Fruit fly (Drosophila melanogaster) whole organism, embryonic: ENCODE results near the gene Mdh1.
A peak's percentile ranks its signal among the peaks of the same experiment; 100 is the strongest.

ENCODE experiments used
- ATbp ChIP-seq: fragments of 200-800 bp; sonication (Bioruptor generic); optimal IDR thresholded peaks from 2 replicates; lab custom pipeline; 2017; ENCODE audit warnings: missing biosample characterization, mild to moderate bottlenecking, missing genetic modification characterization, missing genetic modification reagents
- Atf6 ChIP-seq: fragments of 200-800 bp; sonication (Bioruptor generic); IDR thresholded peaks from 2 replicates; pipeline ENCODE4 v1.3.6; 2022; ENCODE audit warnings: missing biosample characterization, missing genetic modification characterization
- BEAF-32 ChIP-seq: fragments of 200-800 bp; sonication (Bioruptor generic); optimal IDR thresholded peaks from 3 replicates; lab custom pipeline; 2017; ENCODE audit warnings: missing biosample characterization, missing genetic modification characterization, mild to moderate bottlenecking, moderate library complexity, missing genetic modification reagents
- CG10366 ChIP-seq: fragments of 200-800 bp; sonication (Bioruptor generic); IDR thresholded peaks from 2 replicates; pipeline ENCODE4 v1.3.6; 2022; ENCODE audit warnings: missing biosample characterization, missing genetic modification characterization
- CG10959 ChIP-seq: fragments of 200-800 bp; sonication (Bioruptor generic); IDR thresholded peaks from 2 replicates; pipeline ENCODE4 v1.3.6; 2022; ENCODE audit warnings: missing biosample characterization, missing genetic modification characterization
- CG12219 ChIP-seq: fragments of 200-800 bp; sonication (Bioruptor generic); optimal IDR thresholded peaks from 3 replicates; lab custom pipeline; 2018; ENCODE audit warnings: missing biosample characterization, mild to moderate bottlenecking, missing genetic modification characterization
- CG14441 ChIP-seq: fragments of 200-800 bp; sonication (Bioruptor generic); IDR thresholded peaks from 2 replicates; pipeline ENCODE4 v1.3.6; 2022; ENCODE audit warnings: missing biosample characterization, missing genetic modification characterization
- CG15696 ChIP-seq: fragments of 200-800 bp; sonication (Bioruptor generic); optimal IDR thresholded peaks from 2 replicates; lab custom pipeline; 2019; ENCODE audit warnings: missing biosample characterization, mild to moderate bottlenecking, missing genetic modification characterization, moderate library complexity
- CG16863 ChIP-seq: fragments of 200-800 bp; sonication (Bioruptor generic); optimal IDR thresholded peaks from 3 replicates; lab custom pipeline; 2016; ENCODE audit warnings: missing biosample characterization, missing genetic modification characterization
- CG17361 ChIP-seq: fragments of 200-800 bp; sonication (Bioruptor generic); IDR thresholded peaks from 3 replicates; pipeline ENCODE4 v1.3.6; 2022; ENCODE audit warnings: missing biosample characterization, missing genetic modification characterization
- CG17612 ChIP-seq: fragments of 200-800 bp; sonication (Bioruptor generic); IDR thresholded peaks from 2 replicates; pipeline ENCODE4 v1.3.6; 2022; ENCODE audit warnings: missing biosample characterization, missing genetic modification characterization
- CG18011 ChIP-seq: fragments of 200-800 bp; sonication (Bioruptor generic); optimal IDR thresholded peaks from 2 replicates; lab custom pipeline; 2017; ENCODE audit warnings: missing biosample characterization, missing genetic modification characterization, mild to moderate bottlenecking, moderate library complexity, missing genotype
- CG1832 ChIP-seq: fragments of 200-800 bp; sonication (Bioruptor generic); optimal IDR thresholded peaks from 2 replicates; lab custom pipeline; 2017; ENCODE audit warnings: missing biosample characterization, mild to moderate bottlenecking, missing genetic modification characterization, inconsistent platforms
- CG2199 ChIP-seq: fragments of 200-800 bp; sonication (Bioruptor generic); IDR thresholded peaks from 3 replicates; pipeline ENCODE4 v1.3.6; 2022; ENCODE audit warnings: missing biosample characterization, missing genetic modification characterization
- CG4404 ChIP-seq: fragments of 200-800 bp; sonication (Bioruptor generic); IDR thresholded peaks from 2 replicates; pipeline ENCODE4 v1.3.6; 2022; ENCODE audit warnings: missing biosample characterization, missing genetic modification characterization
- CG4854 ChIP-seq: fragments of 200-800 bp; sonication (Bioruptor generic); optimal IDR thresholded peaks from 2 replicates; lab custom pipeline; 2016; ENCODE audit warnings: missing biosample characterization, missing genetic modification characterization, inconsistent platforms
- CG6854 ChIP-seq: fragments of 200-800 bp; sonication (Bioruptor generic); optimal IDR thresholded peaks from 3 replicates; lab custom pipeline; 2017; ENCODE audit warnings: missing biosample characterization, mild to moderate bottlenecking, missing genetic modification characterization
- CG9817 ChIP-seq: fragments of 200-800 bp; sonication (Bioruptor generic); optimal IDR thresholded peaks from 2 replicates; lab custom pipeline; 2018; ENCODE audit warnings: missing biosample characterization, mild to moderate bottlenecking, missing genetic modification characterization, moderate library complexity
- D ChIP-seq, 2 experiments: fragments of 200-800 bp in 1 of 2; fragments of >200 bp in 1 of 2; sonication (Bioruptor generic) in 1 of 2; optimal IDR thresholded peaks; 2 replicates in 1 of 2; 3 replicates in 1 of 2; lab custom pipeline; 2017; ENCODE audit warnings: mild to moderate bottlenecking in 1 of 2, missing biosample characterization in 1 of 2, missing genetic modification characterization in 1 of 2, missing genetic modification reagents in 1 of 2
- Dref ChIP-seq: fragments of 200-800 bp; sonication (Bioruptor generic); IDR thresholded peaks from 2 replicates; pipeline ENCODE4 v1.3.6; 2022; ENCODE audit warnings: missing biosample characterization, missing genetic modification characterization
- Eip74EF ChIP-seq, 2 experiments: fragments of 200-800 bp in 1 of 2; fragments of >200 bp in 1 of 2; sonication (Bioruptor generic) in 1 of 2; optimal IDR thresholded peaks; 2 replicates each; lab custom pipeline; 2017 to 2019; ENCODE audit warnings: missing biosample characterization in 2 of 2, missing genetic modification characterization in 2 of 2, mild to moderate bottlenecking in 1 of 2, moderate library complexity in 1 of 2
- Fer3 ChIP-seq: fragments of 200-800 bp; sonication (Bioruptor generic); optimal IDR thresholded peaks from 2 replicates; lab custom pipeline; 2018; ENCODE audit warnings: missing biosample characterization, mild to moderate bottlenecking, missing genetic modification characterization, moderate library complexity
- Gsc ChIP-seq: fragments of 200-800 bp; sonication (Bioruptor generic); IDR thresholded peaks from 2 replicates; pipeline ENCODE4 v1.3.6; 2022; ENCODE audit warnings: missing biosample characterization, missing genetic modification characterization
- Gug ChIP-seq: fragments of 200-800 bp; sonication (Bioruptor generic); IDR thresholded peaks from 4 replicates; pipeline ENCODE4 v1.3.6; 2022; ENCODE audit warnings: missing biosample characterization, missing genetic modification characterization
- Hand ChIP-seq: fragments of 200-800 bp; sonication (Bioruptor generic); optimal IDR thresholded peaks from 2 replicates; lab custom pipeline; 2017; ENCODE audit warnings: mild to moderate bottlenecking, missing biosample characterization, missing genetic modification reagents, missing genetic modification characterization
- Hsf ChIP-seq: fragments of 200-800 bp; sonication (Bioruptor generic); optimal IDR thresholded peaks from 3 replicates; lab custom pipeline; 2016; ENCODE audit warnings: missing biosample characterization, missing genetic modification characterization
- Lim3 ChIP-seq: fragments of 200-800 bp; sonication (Bioruptor generic); IDR thresholded peaks from 2 replicates; pipeline ENCODE4 v1.3.6; 2022; ENCODE audit warnings: missing biosample characterization, missing genetic modification characterization
- MBD-R2 ChIP-seq: fragments of 200-800 bp; sonication (Bioruptor generic); IDR thresholded peaks from 2 replicates; pipeline ENCODE4 v1.3.6; 2022; ENCODE audit warnings: missing biosample characterization, missing genetic modification characterization
- Mrtf ChIP-seq: fragments of 200-800 bp; sonication (Bioruptor generic); IDR thresholded peaks from 3 replicates; pipeline ENCODE4 v1.3.6; 2022; ENCODE audit warnings: missing biosample characterization, missing genetic modification characterization
- NK7.1 ChIP-seq: fragments of 200-800 bp; sonication (Bioruptor generic); optimal IDR thresholded peaks from 3 replicates; lab custom pipeline; 2016; ENCODE audit warnings: missing biosample characterization, missing genetic modification characterization
- Neu2 ChIP-seq: fragments of 200-800 bp; sonication (Bioruptor generic); optimal IDR thresholded peaks from 3 replicates; lab custom pipeline; 2016; ENCODE audit warnings: missing biosample characterization, missing genetic modification characterization, borderline replicate concordance
- PHDP ChIP-seq: fragments of 200-800 bp; sonication (Bioruptor generic); optimal IDR thresholded peaks from 3 replicates; lab custom pipeline; 2018; ENCODE audit warnings: missing biosample characterization, mild to moderate bottlenecking, missing genetic modification characterization, moderate library complexity
- Six4 ChIP-seq: fragments of 200-800 bp; sonication (Bioruptor generic); optimal IDR thresholded peaks from 2 replicates; lab custom pipeline; 2016; ENCODE audit warnings: missing biosample characterization, missing genetic modification characterization
- abd-A ChIP-seq: fragments of 200-800 bp; sonication (Bioruptor generic); optimal IDR thresholded peaks from 3 replicates; lab custom pipeline; 2019; ENCODE audit warnings: missing biosample characterization, mild to moderate bottlenecking, missing genetic modification characterization, moderate library complexity
- amos ChIP-seq: fragments of 200-800 bp; sonication (Bioruptor generic); IDR thresholded peaks from 2 replicates; pipeline ENCODE4 v1.3.6; 2022; ENCODE audit warnings: missing biosample characterization, missing genetic modification characterization; ENCODE audit not compliant: partially characterized antibody
- chn ChIP-seq: fragments of 200-800 bp; sonication (Bioruptor generic); optimal IDR thresholded peaks from 2 replicates; lab custom pipeline; 2016; ENCODE audit warnings: missing biosample characterization, missing genetic modification characterization
- disco-r ChIP-seq: fragments of 200-800 bp; sonication (Bioruptor generic); optimal IDR thresholded peaks from 2 replicates; lab custom pipeline; 2016; ENCODE audit warnings: missing biosample characterization, missing genetic modification characterization
- dysf ChIP-seq: fragments of 200-800 bp; sonication (Bioruptor generic); IDR thresholded peaks from 3 replicates; pipeline ENCODE4 v1.3.6; 2022; ENCODE audit warnings: missing biosample characterization, missing genetic modification characterization
- eve ChIP-seq, 2 experiments: fragments of >200 bp; optimal IDR thresholded peaks; 2 replicates each; lab custom pipeline; 2017; ENCODE audit warnings: missing biosample characterization in 2 of 2, missing genetic modification characterization in 2 of 2
- fru ChIP-seq: fragments of >200 bp; optimal IDR thresholded peaks from 2 replicates; lab custom pipeline; 2017
- hb ChIP-seq: fragments of 200-800 bp; sonication (Bioruptor generic); IDR thresholded peaks from 3 replicates; pipeline ENCODE4 v1.3.6; 2022; ENCODE audit warnings: missing biosample characterization, missing genetic modification characterization; ENCODE audit not compliant: partially characterized antibody
- kah ChIP-seq: fragments of 200-800 bp; sonication (Bioruptor generic); optimal IDR thresholded peaks from 2 replicates; lab custom pipeline; 2018; ENCODE audit warnings: missing biosample characterization, mild to moderate bottlenecking, missing genetic modification characterization
- ken ChIP-seq: fragments of 200-800 bp; sonication (Bioruptor generic); IDR thresholded peaks from 3 replicates; pipeline ENCODE4 v1.3.6; 2022; ENCODE audit warnings: missing biosample characterization, missing genetic modification characterization
- klu ChIP-seq: fragments of 200-800 bp; sonication (Bioruptor generic); IDR thresholded peaks from 2 replicates; pipeline ENCODE4 v1.3.6; 2022; ENCODE audit warnings: missing biosample characterization, missing genetic modification characterization
- maf-S ChIP-seq: fragments of 200-800 bp; sonication (Bioruptor generic); optimal IDR thresholded peaks from 2 replicates; lab custom pipeline; 2016; ENCODE audit warnings: missing biosample characterization, missing genetic modification characterization
- repo ChIP-seq: fragments of 200-800 bp; sonication (Bioruptor generic); optimal IDR thresholded peaks from 2 replicates; lab custom pipeline; 2016; ENCODE audit warnings: missing biosample characterization, missing genetic modification characterization
- ro ChIP-seq: fragments of 200-800 bp; sonication (Bioruptor generic); IDR thresholded peaks from 2 replicates; pipeline ENCODE4 v1.3.6; 2022; ENCODE audit warnings: missing biosample characterization, missing genetic modification characterization
- scrt ChIP-seq: fragments of 200-800 bp; sonication (Bioruptor generic); optimal IDR thresholded peaks from 2 replicates; lab custom pipeline; 2018; ENCODE audit warnings: missing biosample characterization, mild to moderate bottlenecking, missing genetic modification characterization, moderate library complexity
- stc ChIP-seq: fragments of 200-800 bp; sonication (Bioruptor generic); IDR thresholded peaks from 2 replicates; pipeline ENCODE4 v1.3.6; 2022; ENCODE audit warnings: missing biosample characterization, missing genetic modification characterization
- tup ChIP-seq: fragments of 200-800 bp; sonication (Bioruptor generic); optimal IDR thresholded peaks from 2 replicates; lab custom pipeline; 2016; ENCODE audit warnings: missing biosample characterization, mild to moderate bottlenecking, missing genetic modification characterization, moderate library complexity
- zen2 ChIP-seq: fragments of 200-800 bp; sonication (Bioruptor generic); IDR thresholded peaks from 3 replicates; pipeline ENCODE4 v1.3.6; 2022; ENCODE audit warnings: missing biosample characterization, missing genetic modification characterization; ENCODE audit not compliant: partially characterized antibody

Mdh1 gene

DNA sequence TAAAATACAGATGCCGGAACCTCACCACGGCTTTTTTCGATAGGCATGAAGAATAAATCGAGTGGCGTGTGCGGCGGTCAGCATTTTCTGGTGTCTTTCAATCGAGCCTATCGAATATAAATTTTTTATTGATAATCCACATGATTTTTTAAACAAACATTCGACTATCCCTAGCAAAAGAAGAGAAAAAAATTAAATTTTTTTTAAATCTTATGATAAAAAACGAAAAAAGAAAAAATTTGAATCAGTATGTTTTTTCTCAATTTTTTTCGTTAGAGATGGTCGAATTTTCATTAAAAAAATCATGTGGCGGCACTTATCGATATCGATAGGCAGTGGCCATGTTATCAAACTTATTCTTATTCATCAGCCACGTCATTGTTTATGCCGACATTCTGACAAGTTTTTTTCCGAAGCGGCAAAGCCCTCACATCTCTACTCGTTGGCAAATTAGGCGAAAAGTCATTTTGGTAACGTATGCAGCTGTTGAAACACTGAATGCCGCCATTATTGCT is 30.5 kb upstream of the Mdh1 start, which contains the start of the genes SmB and KdelR (continued):
- TF ChIP-seq Dref (GFP tag; lab: Robert Waterston, UW) = peak; percentile 80
- no peak for TF ChIP-seq Atf6 (GFP tag; lab: Robert Waterston, UW)
- TF ChIP-seq D (optimal IDR thresholded peaks at IDR 0.05; lab: Kevin White, UChicago) = no peak
- TF ChIP-seq D (GFP tag; optimal IDR thresholded peaks at IDR 0.05; lab: Kevin White, UChicago) = no peak
- TF ChIP-seq ATbp = no peak
- TF ChIP-seq eve (GFP tag; optimal IDR thresholded peaks at IDR 0.05; lab: Kevin White, UChicago) = no peak
- no peak for TF ChIP-seq CG14441 (GFP tag; lab: Robert Waterston, UW)
- TF ChIP-seq CG10366 = no peak
- no peak for TF ChIP-seq Gug
- no peak for TF ChIP-seq Eip74EF (GFP tag; optimal IDR thresholded peaks at IDR 0.05; lab: Kevin White, UChicago)
- TF ChIP-seq NK7.1 (GFP tag; lab: Kevin White, UChicago) = no peak
- no peak for TF ChIP-seq CG6854 (GFP tag; lab: Kevin White, UChicago)
- peak; percentile 22 for TF ChIP-seq PHDP (tag; lab: Kevin White, UChicago)
- TF ChIP-seq CG12219 = no peak
- TF ChIP-seq Gsc = no peak
- no peak for TF ChIP-seq kah (GFP tag; lab: Kevin White, UChicago)
- TF ChIP-seq scrt (GFP tag; lab: Kevin White, UChicago) = no peak
- no peak for TF ChIP-seq CG18011
- no peak for TF ChIP-seq fru
- TF ChIP-seq CG17612 (GFP tag; lab: Robert Waterston, UW) = no peak
- TF ChIP-seq disco-r (GFP tag; lab: Kevin White, UChicago) = no peak
- TF ChIP-seq CG4404 (GFP tag; lab: Robert Waterston, UW) = no peak
- TF ChIP-seq amos (GFP tag; lab: Robert Waterston, UW) = peak; percentile 67; the same call in 1 of the 2 replicates
- TF ChIP-seq Mrtf (GFP tag; lab: Robert Waterston, UW) = no peak
- TF ChIP-seq CG2199 (GFP tag; lab: Robert Waterston, UW) = no peak
- TF ChIP-seq tup (GFP tag; lab: Kevin White, UChicago) = no peak
- peak; percentile 69 for TF ChIP-seq BEAF-32
- no peak for TF ChIP-seq abd-A (tag; lab: Kevin White, UChicago)
- no peak for TF ChIP-seq ro (GFP tag; lab: Robert Waterston, UW)
- no peak for TF ChIP-seq Six4 (GFP tag; lab: Kevin White, UChicago)
- no peak for TF ChIP-seq dysf
- TF ChIP-seq ken (GFP tag; lab: Robert Waterston, UW) = no peak
- TF ChIP-seq stc = no peak
- no peak for TF ChIP-seq CG16863
- no peak for TF ChIP-seq maf-S
- no peak for TF ChIP-seq CG10959
- no peak for TF ChIP-seq chn (GFP tag; lab: Kevin White, UChicago)
- TF ChIP-seq klu (GFP tag; lab: Robert Waterston, UW) = no peak
- TF ChIP-seq MBD-R2 = peak; percentile 55
- no peak for TF ChIP-seq Hand (GFP tag; lab: Kevin White, UChicago)
- TF ChIP-seq repo (GFP tag; lab: Kevin White, UChicago) = no peak
- TF ChIP-seq CG1832 = no peak
- no peak for TF ChIP-seq Neu2
- peak; percentile 66 for TF ChIP-seq zen2 (GFP tag; lab: Robert Waterston, UW)
- TF ChIP-seq CG17361 = peak; percentile 60; the same call in 2 of the 3 replicates
- TF ChIP-seq CG15696 (tag; lab: Kevin White, UChicago) = no peak
- TF ChIP-seq CG9817 (tag; lab: Kevin White, UChicago) = no peak
- no peak for TF ChIP-seq CG4854 (GFP tag; lab: Kevin White, UChicago)
- peak; percentile 17 for TF ChIP-seq Hsf
- no peak for TF ChIP-seq Lim3 (GFP tag; lab: Robert Waterston, UW)
- TF ChIP-seq hb (GFP tag; lab: Robert Waterston, UW) = peak; percentile 90
- TF ChIP-seq Fer3 (tag; lab: Kevin White, UChicago) = no peak
